Worm (Caenorhabditis elegans) whole organism, L4 larva: ENCODE data around the gene srj-24.
A peak's percentile ranks its signal among the peaks of the same experiment; 100 is the strongest.

Experiments
- F26F4.8 ChIP-seq: fragments of 200-800 bp; sonication (Bioruptor generic); conservative IDR thresholded peaks from 2 replicates; pipeline ENCODE4 v1.3.6; 2022; ENCODE audit warnings: missing genetic modification characterization, missing compliant biosample characterization
- F37D6.2 ChIP-seq: sonication (generic microtip); optimal IDR thresholded peaks from 2 replicates; lab custom pipeline; 2016; ENCODE audit warnings: mild to moderate bottlenecking, missing genetic modification characterization, missing compliant biosample characterization
- F44E2.7 ChIP-seq: fragments of 200-800 bp; sonication (Bioruptor generic); IDR thresholded peaks from 2 replicates; pipeline ENCODE4 v2.1.2; 2022; ENCODE audit warnings: missing genetic modification characterization, missing compliant biosample characterization
- R02D3.7 ChIP-seq: fragments of 150-350 bp; sonication (generic microtip); optimal IDR thresholded peaks from 3 replicates; lab custom pipeline; 2014; ENCODE audit warnings: missing biosample characterization, missing genetic modification characterization
- Y48G9A.11 ChIP-seq: fragments of 200-800 bp; sonication (Bioruptor generic); IDR thresholded peaks from 2 replicates; pipeline ENCODE4 v1.3.6; 2022; ENCODE audit warnings: missing genetic modification reagents, missing genetic modification characterization, missing compliant biosample characterization
- Y75B8A.6 ChIP-seq: fragments of 200-800 bp; sonication (Bioruptor generic); IDR thresholded peaks from 2 replicates; pipeline ENCODE4 v1.3.6; 2022; ENCODE audit warnings: missing genetic modification reagents, missing genetic modification characterization, missing compliant biosample characterization
- ZK337.2 ChIP-seq: fragments of 200-800 bp; sonication (Bioruptor generic); IDR thresholded peaks from 2 replicates; pipeline ENCODE4 v1.3.6; 2022; ENCODE audit warnings: missing genetic modification reagents, missing genetic modification characterization, missing compliant biosample characterization
- aha-1 ChIP-seq: fragments of 150-350 bp; peaks from one replicate; lab custom pipeline; 2014; ENCODE audit warnings: missing biosample characterization, missing genetic modification characterization
- arid-1 ChIP-seq: fragments of 200-800 bp; sonication (Bioruptor generic); conservative IDR thresholded peaks from 2 replicates; pipeline ENCODE4 v1.3.6; 2022; ENCODE audit warnings: missing genetic modification reagents, missing genetic modification characterization, missing compliant biosample characterization
- attf-4 ChIP-seq: sonication (generic microtip); optimal IDR thresholded peaks from 3 replicates; lab custom pipeline; 2017; ENCODE audit warnings: missing biosample characterization, missing genetic modification characterization
- ceh-20 ChIP-seq: fragments of 200-800 bp; sonication (Bioruptor generic); IDR thresholded peaks from 2 replicates; pipeline ENCODE4 v1.3.6; 2022; ENCODE audit warnings: missing genetic modification reagents, missing genetic modification characterization, missing compliant biosample characterization
- ceh-32 ChIP-seq: sonication (generic microtip); optimal IDR thresholded peaks from 2 replicates; lab custom pipeline; 2016; ENCODE audit warnings: mild to moderate bottlenecking, missing genetic modification characterization, missing compliant biosample characterization; ENCODE audit not compliant: poor library complexity
- ces-1 ChIP-seq: fragments of 150-350 bp; sonication (generic microtip); optimal IDR thresholded peaks from 4 replicates; lab custom pipeline; 2014; ENCODE audit warnings: missing biosample characterization, missing genetic modification reagents, missing genetic modification characterization
- cey-2 ChIP-seq: sonication (generic microtip); optimal IDR thresholded peaks from 3 replicates; lab custom pipeline; 2017; ENCODE audit warnings: missing genetic modification characterization, mild to moderate bottlenecking, missing compliant biosample characterization, antibody characterized with exemption, borderline replicate concordance; ENCODE audit not compliant: insufficient read depth
- ctbp-1 ChIP-seq: fragments of 200-800 bp; sonication (Bioruptor generic); IDR thresholded peaks from 2 replicates; pipeline ENCODE4 v1.3.6; 2022; ENCODE audit warnings: missing genetic modification reagents, missing genetic modification characterization, missing compliant biosample characterization
- daf-12 ChIP-seq: fragments of 150-350 bp; optimal IDR thresholded peaks from 2 replicates; lab custom pipeline; 2014; ENCODE audit warnings: missing biosample characterization, missing genetic modification reagents, missing genetic modification characterization
- dmd-9 ChIP-seq: fragments of 200-800 bp; sonication (Bioruptor generic); IDR thresholded peaks from 2 replicates; pipeline ENCODE4 v1.3.6; 2022; ENCODE audit warnings: missing genetic modification reagents, missing genetic modification characterization, missing compliant biosample characterization
- dpl-1 ChIP-seq: fragments of 150-350 bp; optimal IDR thresholded peaks from 2 replicates; lab custom pipeline; 2014; ENCODE audit warnings: missing biosample characterization, missing genetic modification reagents, missing genetic modification characterization
- duxl-1 ChIP-seq: sonication (generic microtip); optimal IDR thresholded peaks from 2 replicates; lab custom pipeline; 2016; ENCODE audit warnings: mild to moderate bottlenecking, missing genetic modification characterization, moderate library complexity, missing compliant biosample characterization; ENCODE audit not compliant: poor library complexity
- egl-43 ChIP-seq: fragments of 200-800 bp; sonication (Bioruptor generic); IDR thresholded peaks from 2 replicates; pipeline ENCODE4 v1.3.6; 2022; ENCODE audit warnings: missing genetic modification reagents, missing genetic modification characterization, missing compliant biosample characterization
- gei-8 ChIP-seq: fragments of 200-800 bp; sonication (Bioruptor generic); optimal IDR thresholded peaks from 2 replicates; lab custom pipeline; 2018; ENCODE audit warnings: mild to moderate bottlenecking, missing genetic modification characterization, missing compliant biosample characterization
- hif-1 ChIP-seq, 2 experiments: sonication (generic microtip); optimal IDR thresholded peaks; 2 replicates each; lab custom pipeline; 2016 to 2017; ENCODE audit warnings: missing compliant biosample characterization in 2 of 2, missing genetic modification characterization in 2 of 2, missing genetic modification reagents in 2 of 2, missing genotype in 2 of 2, mild to moderate bottlenecking in 1 of 2
- hlh-11 ChIP-seq: fragments of 200-800 bp; sonication (Bioruptor generic); optimal IDR thresholded peaks from 2 replicates; lab custom pipeline; 2018; ENCODE audit warnings: mild to moderate bottlenecking, missing genetic modification characterization, missing compliant biosample characterization
- hlh-30 ChIP-seq: sonication (generic microtip); optimal IDR thresholded peaks from 2 replicates; lab custom pipeline; 2017; ENCODE audit warnings: antibody characterized with exemption, mild to moderate bottlenecking, missing genetic modification characterization, missing compliant biosample characterization; ENCODE audit not compliant: insufficient read depth
- jun-1 ChIP-seq: fragments of 150-350 bp; optimal IDR thresholded peaks from 2 replicates; lab custom pipeline; 2014; ENCODE audit warnings: missing biosample characterization, missing genetic modification reagents, missing genetic modification characterization
- lin-13 ChIP-seq: fragments of 150-350 bp; optimal IDR thresholded peaks from 2 replicates; lab custom pipeline; 2014; ENCODE audit warnings: missing biosample characterization, missing genetic modification reagents, missing genetic modification characterization
- lin-29 ChIP-seq: fragments of 200-800 bp; sonication (Bioruptor generic); IDR thresholded peaks from 2 replicates; pipeline ENCODE4 v1.3.6; 2022; ENCODE audit warnings: missing genetic modification reagents, missing genetic modification characterization, missing compliant biosample characterization
- lsy-2 ChIP-seq, 2 experiments: fragments of 150-350 bp in 1 of 2; sonication (generic microtip) in 1 of 2; optimal IDR thresholded peaks; 2 replicates each; lab custom pipeline; 2014 to 2017; ENCODE audit warnings: missing biosample characterization in 2 of 2, missing genetic modification characterization in 2 of 2
- madf-5 ChIP-seq, 2 experiments: fragments of 200-800 bp; sonication (Bioruptor generic); IDR thresholded peaks; 2 replicates each; pipeline ENCODE4 v1.3.6; 2022; ENCODE audit warnings: missing compliant biosample characterization in 2 of 2, missing genetic modification characterization in 2 of 2
- madf-9 ChIP-seq: fragments of 200-800 bp; sonication (Bioruptor generic); conservative IDR thresholded peaks from 2 replicates; pipeline ENCODE4 v1.3.6; 2022; ENCODE audit warnings: missing genetic modification reagents, missing genetic modification characterization, missing compliant biosample characterization
- mdt-29 ChIP-seq: fragments of 200-800 bp; sonication (Bioruptor generic); IDR thresholded peaks from 2 replicates; pipeline ENCODE4 v1.3.6; 2022; ENCODE audit warnings: missing genetic modification reagents, missing genetic modification characterization, missing compliant biosample characterization
- mes-2 ChIP-seq: sonication (generic microtip); optimal IDR thresholded peaks from 2 replicates; lab custom pipeline; 2016; ENCODE audit warnings: missing genotype, mild to moderate bottlenecking, missing genetic modification characterization, missing compliant biosample characterization; ENCODE audit not compliant: poor library complexity, severe bottlenecking
- nhr-10 ChIP-seq: fragments of 150-350 bp; optimal IDR thresholded peaks from 2 replicates; lab custom pipeline; 2014; ENCODE audit warnings: missing biosample characterization, missing genetic modification characterization
- nhr-102 ChIP-seq: sonication (generic microtip); optimal IDR thresholded peaks from 2 replicates; lab custom pipeline; 2016; ENCODE audit warnings: mild to moderate bottlenecking, missing genetic modification characterization, moderate library complexity, missing compliant biosample characterization
- nhr-25 ChIP-seq: sonication (generic microtip); optimal IDR thresholded peaks from 2 replicates; lab custom pipeline; 2017; ENCODE audit warnings: missing genetic modification characterization, mild to moderate bottlenecking, missing compliant biosample characterization, antibody characterized with exemption, moderate library complexity, borderline replicate concordance; ENCODE audit not compliant: insufficient read depth
- nhr-28 ChIP-seq: fragments of 150-350 bp; optimal IDR thresholded peaks from 2 replicates; lab custom pipeline; 2014; ENCODE audit warnings: missing biosample characterization, missing genetic modification characterization
- nhr-48 ChIP-seq: sonication (generic microtip); optimal IDR thresholded peaks from 2 replicates; lab custom pipeline; 2016; ENCODE audit warnings: mild to moderate bottlenecking, missing genetic modification characterization, missing compliant biosample characterization
- nhr-6 ChIP-seq: fragments of 150-350 bp; optimal IDR thresholded peaks from 2 replicates; lab custom pipeline; 2014; ENCODE audit warnings: missing biosample characterization, missing genetic modification characterization
- nhr-76 ChIP-seq: fragments of 150-350 bp; optimal IDR thresholded peaks from 2 replicates; lab custom pipeline; 2014; ENCODE audit warnings: missing biosample characterization, missing genetic modification characterization
- nhr-77 ChIP-seq: fragments of 150-350 bp; optimal IDR thresholded peaks from 2 replicates; lab custom pipeline; 2014; ENCODE audit warnings: missing biosample characterization, missing genetic modification characterization
- pqm-1 ChIP-seq: sonication (generic microtip); optimal IDR thresholded peaks from 2 replicates; lab custom pipeline; 2017; ENCODE audit warnings: missing biosample characterization, missing genetic modification characterization
- saeg-2 ChIP-seq: fragments of 200-800 bp; sonication (Bioruptor generic); IDR thresholded peaks from 2 replicates; pipeline ENCODE4 v1.3.6; 2022; ENCODE audit warnings: missing genetic modification reagents, missing genetic modification characterization, missing compliant biosample characterization
- tra-1 ChIP-seq: fragments of 200-800 bp; sonication (Bioruptor generic); IDR thresholded peaks from 2 replicates; pipeline ENCODE4 v1.3.6; 2022; ENCODE audit warnings: missing genetic modification reagents, missing genetic modification characterization, missing compliant biosample characterization
- unc-130 ChIP-seq: sonication (generic microtip); optimal IDR thresholded peaks from 2 replicates; lab custom pipeline; 2016; ENCODE audit warnings: missing genetic modification reagents, missing genetic modification characterization, missing compliant biosample characterization
- unc-39 ChIP-seq: sonication (generic microtip); optimal IDR thresholded peaks from 2 replicates; lab custom pipeline; 2017; ENCODE audit warnings: missing biosample characterization, missing genetic modification characterization
- zfp-2 ChIP-seq: sonication (generic microtip); optimal IDR thresholded peaks from 2 replicates; lab custom pipeline; 2016; ENCODE audit warnings: mild to moderate bottlenecking, missing genetic modification characterization, missing compliant biosample characterization
- ztf-11 ChIP-seq: fragments of 150-350 bp; optimal IDR thresholded peaks from 2 replicates; lab custom pipeline; 2014; ENCODE audit warnings: missing biosample characterization, missing genetic modification characterization

Gene srj-24

DNA sequence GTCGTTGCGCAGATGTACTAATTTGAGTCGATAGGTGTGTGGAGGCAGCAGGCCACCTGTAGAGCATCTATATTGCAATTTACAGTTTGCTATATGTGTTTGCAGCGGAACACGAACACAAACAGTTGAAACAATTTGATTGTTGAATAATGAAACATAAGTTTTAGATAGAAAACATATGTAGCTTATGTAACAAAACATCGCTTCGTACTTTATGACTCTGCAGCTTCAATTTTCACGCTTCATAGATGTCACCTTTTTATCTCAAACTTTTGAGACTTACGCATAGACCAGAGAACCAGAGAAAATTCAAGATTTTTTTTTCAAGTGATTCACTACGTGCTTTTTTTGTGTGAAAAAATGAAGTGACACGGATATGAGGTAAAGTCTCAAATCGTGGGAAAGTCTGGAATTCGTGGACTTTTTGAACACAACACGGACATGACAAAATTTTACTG, 14.7 kb downstream of the srj-24 start, which contains the start of gene fbxb-72 (continued):
- TF ChIP-seq lin-29 (GFP tag; lab: Robert Waterston, UW) (no peak; the same call in 1 of the 2 replicates), nhr-48 (peak; percentile 68), attf-4 (tag; lab: Kevin White, UChicago) (no peak), hlh-30 (peak; percentile 43), daf-12 (tag; lab: Kevin White, UChicago) (no peak), hlh-11 (tag; lab: Kevin White, UChicago) (peak; percentile 63), mes-2 (tag; lab: Kevin White, UChicago) (peak; percentile 86), madf-9 (GFP tag; lab: Robert Waterston, UW) (no peak), mdt-29 (GFP tag; lab: Robert Waterston, UW) (peak; percentile 32; the same call in 1 of the 2 replicates), egl-43 (GFP tag; lab: Robert Waterston, UW) (no peak), F44E2.7 (GFP tag; lab: Robert Waterston, UW) (no peak), ceh-20 (GFP tag; lab: Robert Waterston, UW) (peak; percentile 59), jun-1 (no peak), ces-1 (GFP tag; lab: Kevin White, UChicago) (no peak), ZK337.2 (GFP tag; lab: Robert Waterston, UW) (no peak), nhr-28 (peak; percentile 45), Y48G9A.11 (0 out of 2 replicates have a peak, but pooled peaks have one; percentile 14), ztf-11 (tag; lab: Kevin White, UChicago) (no peak), saeg-2 (GFP tag; lab: Robert Waterston, UW) (peak; percentile 74), nhr-10 (tag; lab: Kevin White, UChicago) (peak; percentile 96), unc-39 (no peak), nhr-102 (peak; percentile 95), lin-13 (GFP tag; lab: Kevin White, UChicago) (peak; percentile 14), dpl-1 (GFP tag; lab: Kevin White, UChicago) (peak; percentile 31), hif-1 (tag; optimal IDR thresholded peaks at IDR 0.05; lab: Kevin White, UChicago) (peak; percentile 59 to 65), R02D3.7 (tag; lab: Kevin White, UChicago) (no peak), gei-8 (GFP tag; lab: Kevin White, UChicago) (peak; percentile 13), nhr-6 (tag; lab: Kevin White, UChicago) (peak; percentile 93), nhr-76 (tag; lab: Kevin White, UChicago) (no peak), lsy-2 (tag; optimal IDR thresholded peaks at IDR 0.05; lab: Kevin White, UChicago) (peak; percentile 76 to 84), dmd-9 (GFP tag; lab: Robert Waterston, UW) (no peak; the same call in 1 of the 2 replicates), Y75B8A.6 (GFP tag; lab: Robert Waterston, UW) (peak; percentile 69; the same call in 1 of the 2 replicates), madf-5 (GFP tag; IDR thresholded peaks at IDR 0.05; lab: Robert Waterston, UW) (no peak), ceh-32 (tag; lab: Kevin White, UChicago) (no peak), tra-1 (GFP tag; lab: Robert Waterston, UW) (no peak; the same call in 1 of the 2 replicates), cey-2 (no peak), nhr-77 (peak; percentile 93), nhr-25 (no peak), arid-1 (GFP tag; lab: Robert Waterston, UW) (peak; percentile 82), F37D6.2 (tag; lab: Kevin White, UChicago) (no peak)

DNA sequence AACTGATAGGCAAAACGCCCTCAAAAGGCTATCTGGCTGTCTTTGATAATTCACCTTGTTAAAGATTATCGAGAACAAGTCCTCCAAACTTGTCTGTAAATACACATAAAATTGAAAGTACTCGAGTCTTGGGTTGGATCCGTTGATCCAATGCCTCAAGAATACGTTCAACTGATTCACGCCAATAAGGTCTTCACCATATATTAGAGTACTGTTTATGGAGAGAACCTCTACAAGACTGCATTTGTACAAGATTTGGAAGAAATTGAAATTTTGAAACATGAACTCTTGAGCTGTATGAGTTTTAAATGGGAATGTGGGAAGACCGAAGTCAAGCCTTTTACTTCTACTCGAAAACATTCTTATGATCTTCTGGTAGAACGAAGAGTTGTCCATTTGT, 15.8 kb downstream of the srj-24 start:
- no peak for TF ChIP-seq F26F4.8 (GFP tag; lab: Robert Waterston, UW)
- TF ChIP-seq ctbp-1 (GFP tag; lab: Robert Waterston, UW), result no peak
- no peak for TF ChIP-seq duxl-1
- peak; percentile 95 for TF ChIP-seq aha-1 (tag; lab: Kevin White, UChicago)
- no peak for TF ChIP-seq unc-130 (GFP tag; lab: Kevin White, UChicago)
- TF ChIP-seq pqm-1 (tag; lab: Kevin White, UChicago), result no peak
- no peak for TF ChIP-seq zfp-2
- no peak for TF ChIP-seq Y75B8A.6 (GFP tag; lab: Robert Waterston, UW)
